Worm (Caenorhabditis elegans): ENCODE data around the gene kvs-4.

kvs-4 gene

DNA sequence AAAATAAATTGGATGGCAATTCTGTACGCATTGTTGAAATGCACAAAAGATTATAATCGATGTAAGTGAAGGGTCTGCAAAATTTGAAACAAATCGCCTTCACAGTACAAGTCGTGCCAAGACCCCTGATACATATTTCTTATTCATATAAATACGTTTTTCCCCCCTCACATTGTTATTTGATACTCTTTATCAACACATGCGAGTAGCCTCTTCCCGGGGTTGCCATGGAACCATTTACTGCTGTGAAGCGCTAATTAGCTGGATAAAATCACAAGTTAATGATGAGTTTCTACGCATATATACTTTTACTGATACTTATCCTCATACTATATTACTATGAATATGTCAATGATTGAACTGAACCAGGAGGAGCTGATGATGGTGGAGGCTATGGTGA, 18.9 kb downstream of the kvs-4 start, which contains the start of gene Y48A6B.14:
Gene Y48A6B.14, plus strand, starts transcription at position 301 of the 400 bp plus-strand sequence.
- no peak for TF ChIP-seq T22C8.4 (GFP tag; IDR thresholded peaks at IDR 0.05)
- no peak for TF ChIP-seq tab-1 (GFP tag; IDR thresholded peaks at IDR 0.05)
- TF ChIP-seq flt-1 (GFP tag; IDR thresholded peaks at IDR 0.05): no peak
- TF ChIP-seq klf-2 (GFP tag; conservative IDR thresholded peaks at IDR 0.05): no peak
- TF ChIP-seq ztf-23 (GFP tag; IDR thresholded peaks at IDR 0.05): no peak
- TF ChIP-seq ref-1 (GFP tag; conservative IDR thresholded peaks at IDR 0.05): no peak
- TF ChIP-seq ztf-29 (GFP tag; IDR thresholded peaks at IDR 0.05): no peak
- TF ChIP-seq cog-1 (tag; optimal IDR thresholded peaks at IDR 0.05): no peak
- TF ChIP-seq med-1 (GFP tag; optimal IDR thresholded peaks at IDR 0.05; ENCODE audit: insufficient read depth): no peak

DNA sequence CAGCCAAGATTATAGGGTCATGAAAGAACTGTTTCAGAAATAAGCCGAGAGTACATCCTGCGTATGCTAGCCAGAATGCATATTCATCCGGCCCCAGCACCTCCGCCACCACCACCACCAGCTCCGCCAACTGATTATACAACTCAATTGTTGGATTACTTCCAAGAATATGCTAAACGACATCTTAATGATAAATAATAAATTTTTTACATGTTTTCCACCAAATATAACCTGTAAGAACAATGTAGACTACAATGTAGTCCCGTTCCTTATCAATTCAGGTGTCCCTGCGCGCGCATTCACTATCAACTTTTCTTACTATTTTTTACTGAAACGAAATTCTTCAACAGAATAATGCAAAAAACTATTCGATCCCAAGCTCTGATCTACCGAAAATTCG, 20.5 kb downstream of the kvs-4 start, which contains the start of gene Y48A6B.9:
Gene Y48A6B.9, plus strand, starts transcription at position 301 of the 400 bp plus-strand sequence.
- TF ChIP-seq ref-1 (GFP tag; conservative IDR thresholded peaks at IDR 0.05): no peak
- no peak for TF ChIP-seq T22C8.4 (GFP tag; IDR thresholded peaks at IDR 0.05)
- no peak for TF ChIP-seq flt-1 (GFP tag; IDR thresholded peaks at IDR 0.05)
- no peak for TF ChIP-seq med-1 (GFP tag; optimal IDR thresholded peaks at IDR 0.05; ENCODE audit: insufficient read depth)
- TF ChIP-seq klf-2 (GFP tag; conservative IDR thresholded peaks at IDR 0.05): no peak
- TF ChIP-seq ztf-29 (GFP tag; IDR thresholded peaks at IDR 0.05): no peak
- no peak for TF ChIP-seq cog-1 (tag; optimal IDR thresholded peaks at IDR 0.05)
- TF ChIP-seq ztf-23 (GFP tag; IDR thresholded peaks at IDR 0.05): no peak
- TF ChIP-seq tab-1 (GFP tag; IDR thresholded peaks at IDR 0.05): no peak

DNA sequence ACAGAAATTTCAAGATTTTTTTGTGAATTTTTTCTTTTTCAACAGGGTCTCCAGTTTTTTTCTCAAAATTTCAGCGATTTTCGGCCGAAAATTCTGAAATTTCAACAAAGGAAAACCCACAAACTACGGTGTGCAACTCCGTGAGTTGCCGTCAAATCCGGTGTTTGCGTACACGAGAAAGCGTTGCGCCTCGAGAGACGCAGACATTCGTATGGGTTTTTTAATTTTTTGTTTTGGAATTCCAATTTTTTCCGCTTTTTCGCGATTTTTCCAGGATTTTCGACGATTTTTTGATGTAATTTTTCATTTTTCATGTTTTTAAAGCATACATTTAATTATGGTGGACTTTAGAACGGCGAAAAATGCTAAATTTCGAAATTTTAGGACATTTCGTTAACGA, 23.8 kb downstream of the kvs-4 start:
- TF ChIP-seq klf-2 (GFP tag; conservative IDR thresholded peaks at IDR 0.05): no peak
- no peak for TF ChIP-seq med-1 (GFP tag; optimal IDR thresholded peaks at IDR 0.05; ENCODE audit: insufficient read depth)
- no peak for TF ChIP-seq tab-1 (GFP tag; IDR thresholded peaks at IDR 0.05)
- peak; percentile 58; the same call in 1 of the 2 replicates for TF ChIP-seq ztf-23 (GFP tag; IDR thresholded peaks at IDR 0.05)
- peak; percentile 72 for TF ChIP-seq flt-1 (GFP tag; IDR thresholded peaks at IDR 0.05)
- TF ChIP-seq ref-1 (GFP tag; conservative IDR thresholded peaks at IDR 0.05): no peak

DNA sequence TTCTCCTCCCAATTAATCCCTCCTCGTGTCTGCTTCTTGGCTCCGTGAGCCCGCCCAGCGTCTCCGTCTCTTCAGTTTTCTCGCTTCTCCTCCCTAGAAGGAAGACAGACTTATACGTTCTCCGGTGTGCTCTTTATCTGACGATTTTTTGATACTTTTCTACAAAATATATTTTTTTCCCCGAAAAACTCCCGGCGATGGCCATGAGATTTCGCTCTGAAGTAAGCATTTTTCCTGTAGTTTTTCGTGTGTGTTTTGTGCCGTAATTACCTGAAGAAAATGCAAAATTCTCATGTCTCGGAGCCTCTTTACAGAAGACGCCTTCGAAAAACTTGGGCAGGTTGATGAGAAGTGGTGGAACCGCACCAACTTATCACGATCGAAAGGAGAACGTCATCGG, 24.3 kb downstream of the kvs-4 start, which contains the start of gene spat-2:
Gene spat-2, plus strand, starts transcription at position 301 of the 400 bp plus-strand sequence.
- TF ChIP-seq ztf-29 (GFP tag; IDR thresholded peaks at IDR 0.05) (no peak), T22C8.4 (GFP tag; IDR thresholded peaks at IDR 0.05) (no peak), med-1 (GFP tag; optimal IDR thresholded peaks at IDR 0.05; ENCODE audit: insufficient read depth) (no peak), tab-1 (GFP tag; IDR thresholded peaks at IDR 0.05) (no peak), ref-1 (GFP tag; conservative IDR thresholded peaks at IDR 0.05) (no peak), cog-1 (tag; optimal IDR thresholded peaks at IDR 0.05) (no peak), flt-1 (GFP tag; IDR thresholded peaks at IDR 0.05) (no peak)

DNA sequence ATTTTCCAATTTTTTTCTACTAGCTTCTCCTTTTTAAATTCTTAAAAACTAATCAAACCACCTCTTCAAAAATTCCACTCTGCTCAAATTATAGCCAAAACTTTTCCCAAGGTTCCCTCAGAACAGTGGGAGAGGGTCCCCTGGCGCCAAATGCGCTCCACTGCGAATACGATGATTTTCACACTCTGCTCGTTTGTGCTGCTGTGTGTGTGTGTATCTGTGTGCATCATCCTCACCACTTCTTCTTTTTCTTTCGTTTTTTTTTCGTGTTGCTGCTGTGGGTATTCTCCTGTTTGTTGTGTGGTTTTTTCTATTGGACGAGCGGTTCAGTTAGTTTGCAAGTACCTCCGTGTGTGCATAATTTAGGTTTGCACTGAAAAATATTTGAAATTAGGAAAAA, 26.9 kb downstream of the kvs-4 start:
- no peak for TF ChIP-seq ztf-29 (GFP tag; IDR thresholded peaks at IDR 0.05)
- no peak for TF ChIP-seq tab-1 (GFP tag; IDR thresholded peaks at IDR 0.05)
- no peak for TF ChIP-seq T22C8.4 (GFP tag; IDR thresholded peaks at IDR 0.05)

DNA sequence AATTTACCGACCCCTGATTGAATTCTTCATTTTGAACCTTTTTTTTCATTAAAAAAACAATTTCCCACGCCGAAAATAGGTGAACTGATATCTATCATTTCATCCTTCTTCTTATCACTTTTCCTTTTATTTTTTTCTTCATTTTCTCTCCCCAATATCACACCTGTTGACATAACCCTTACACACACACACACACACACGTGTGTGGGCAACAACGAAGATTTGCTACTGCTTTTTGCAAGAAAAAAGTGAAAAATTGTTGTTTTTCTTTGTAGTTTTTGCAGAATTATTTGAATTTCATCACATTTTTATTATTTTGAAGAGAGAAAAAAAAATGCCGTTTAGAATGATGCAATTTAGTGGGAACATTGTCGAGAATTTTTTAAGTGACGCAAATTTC, 28.2 kb downstream of the kvs-4 start:
- no peak for TF ChIP-seq tab-1 (GFP tag; IDR thresholded peaks at IDR 0.05)
- no peak for TF ChIP-seq ref-1 (GFP tag; conservative IDR thresholded peaks at IDR 0.05)

DNA sequence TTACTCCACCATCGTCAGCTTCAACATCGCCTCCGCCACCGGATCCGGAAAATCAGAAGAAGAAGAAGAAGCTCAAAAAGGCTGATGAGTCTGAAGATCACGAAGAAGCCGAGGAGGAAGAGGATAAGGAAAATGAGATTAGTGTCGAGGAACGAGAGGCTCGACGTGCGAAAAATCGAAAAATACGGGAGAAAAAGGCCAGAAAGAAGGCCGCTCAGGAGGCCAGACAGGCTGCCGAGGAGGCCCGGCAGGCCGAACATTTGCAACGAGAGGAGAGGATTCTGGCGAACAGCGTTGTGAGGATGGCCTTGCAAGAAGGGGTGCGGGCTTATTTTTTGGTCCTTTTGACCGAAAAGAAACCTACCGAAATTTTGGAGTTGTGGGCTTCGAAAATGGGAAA, 32.8 kb downstream of the kvs-4 start:
- TF ChIP-seq ztf-29 (GFP tag; IDR thresholded peaks at IDR 0.05) (no peak), T22C8.4 (GFP tag; IDR thresholded peaks at IDR 0.05) (no peak), med-1 (GFP tag; optimal IDR thresholded peaks at IDR 0.05; ENCODE audit: insufficient read depth) (no peak), tab-1 (GFP tag; IDR thresholded peaks at IDR 0.05) (no peak), ref-1 (GFP tag; conservative IDR thresholded peaks at IDR 0.05) (no peak), flt-1 (GFP tag; IDR thresholded peaks at IDR 0.05) (no peak), ztf-23 (GFP tag; IDR thresholded peaks at IDR 0.05) (no peak), cog-1 (tag; optimal IDR thresholded peaks at IDR 0.05) (no peak), klf-2 (GFP tag; conservative IDR thresholded peaks at IDR 0.05) (no peak)

DNA sequence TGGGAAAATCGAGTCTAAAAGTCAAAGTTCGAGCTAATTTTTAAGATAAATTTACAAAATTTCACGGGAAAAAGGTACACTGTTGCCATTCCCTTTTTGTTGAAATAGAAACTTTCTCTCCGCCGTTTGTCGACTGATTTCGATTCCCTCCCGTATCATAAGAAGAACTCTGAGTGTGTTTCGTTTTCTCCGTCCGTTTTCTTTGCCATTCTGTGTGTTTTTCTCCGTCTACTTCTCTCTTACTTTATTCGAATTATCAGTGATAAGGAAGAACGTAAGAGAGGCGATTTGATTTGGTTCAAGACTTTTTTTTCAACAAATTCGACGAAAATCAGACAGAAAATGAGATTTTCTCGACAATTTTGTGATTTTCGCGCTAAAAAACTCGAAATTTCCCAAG, 34.2 kb downstream of the kvs-4 start:
- TF ChIP-seq med-1 (GFP tag; optimal IDR thresholded peaks at IDR 0.05; ENCODE audit: insufficient read depth) (no peak), T22C8.4 (GFP tag; IDR thresholded peaks at IDR 0.05) (no peak), ref-1 (GFP tag; conservative IDR thresholded peaks at IDR 0.05) (no peak), ztf-29 (GFP tag; IDR thresholded peaks at IDR 0.05) (no peak), ztf-23 (GFP tag; IDR thresholded peaks at IDR 0.05) (no peak), tab-1 (GFP tag; IDR thresholded peaks at IDR 0.05) (no peak), flt-1 (GFP tag; IDR thresholded peaks at IDR 0.05) (no peak), klf-2 (GFP tag; conservative IDR thresholded peaks at IDR 0.05) (no peak), cog-1 (tag; optimal IDR thresholded peaks at IDR 0.05) (no peak)

DNA sequence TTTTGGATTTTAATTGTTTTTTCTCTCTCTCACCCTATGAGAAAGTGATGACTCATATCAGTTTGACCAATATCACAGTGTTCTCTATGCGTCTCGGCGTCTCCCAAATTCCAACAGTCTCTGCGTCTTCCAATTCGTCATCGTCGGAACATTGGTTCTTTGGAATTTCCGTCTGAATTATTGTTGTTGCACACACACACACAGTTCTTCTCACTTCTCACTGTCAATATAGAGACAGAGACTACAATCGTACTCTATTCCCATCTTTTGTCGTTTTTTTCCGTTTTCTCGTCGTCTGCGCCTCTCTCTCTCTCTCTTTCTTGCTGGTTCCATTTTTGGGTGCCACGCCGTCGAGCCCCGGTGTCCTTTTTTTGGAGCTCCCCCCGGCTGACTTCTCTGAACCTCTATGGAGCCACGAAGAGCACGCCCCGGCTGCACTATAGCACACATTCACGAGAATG, 38.3 kb downstream of the kvs-4 start:
- no peak for TF ChIP-seq flt-1 (GFP tag; IDR thresholded peaks at IDR 0.05)
- TF ChIP-seq med-1 (GFP tag; optimal IDR thresholded peaks at IDR 0.05; ENCODE audit: insufficient read depth): no peak
- no peak for TF ChIP-seq ztf-23 (GFP tag; IDR thresholded peaks at IDR 0.05)
- TF ChIP-seq ref-1 (GFP tag; conservative IDR thresholded peaks at IDR 0.05): no peak
- no peak for TF ChIP-seq tab-1 (GFP tag; IDR thresholded peaks at IDR 0.05)
- TF ChIP-seq klf-2 (GFP tag; conservative IDR thresholded peaks at IDR 0.05): no peak
- TF ChIP-seq cog-1 (tag; optimal IDR thresholded peaks at IDR 0.05): no peak
- no peak for TF ChIP-seq ztf-29 (GFP tag; IDR thresholded peaks at IDR 0.05)
- no peak for TF ChIP-seq T22C8.4 (GFP tag; IDR thresholded peaks at IDR 0.05)

DNA sequence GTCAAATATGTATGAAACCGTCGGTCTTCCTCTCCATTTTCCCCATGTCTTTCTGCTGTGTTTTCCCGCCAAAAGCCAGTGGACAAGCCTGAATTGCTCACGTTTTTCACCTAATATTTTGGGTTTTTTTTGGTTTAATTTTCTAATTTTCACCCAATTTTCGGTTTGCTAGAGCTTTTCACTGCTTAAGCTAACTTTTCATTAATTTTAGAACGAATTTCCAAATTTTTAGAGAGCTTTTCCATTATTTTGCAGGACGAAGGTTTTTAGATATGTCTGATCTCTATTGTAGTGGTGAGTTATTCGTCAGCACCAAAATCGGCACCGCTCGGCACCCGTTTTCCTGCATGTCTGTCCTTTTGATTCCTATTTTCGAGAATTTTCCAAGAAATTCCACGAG, 41.2 kb downstream of the kvs-4 start:
- no peak for TF ChIP-seq klf-2 (GFP tag; conservative IDR thresholded peaks at IDR 0.05)
- TF ChIP-seq cog-1 (tag; optimal IDR thresholded peaks at IDR 0.05): no peak
- TF ChIP-seq ref-1 (GFP tag; conservative IDR thresholded peaks at IDR 0.05): no peak
- TF ChIP-seq ztf-29 (GFP tag; IDR thresholded peaks at IDR 0.05): no peak
- no peak for TF ChIP-seq med-1 (GFP tag; optimal IDR thresholded peaks at IDR 0.05; ENCODE audit: insufficient read depth)
- TF ChIP-seq flt-1 (GFP tag; IDR thresholded peaks at IDR 0.05): no peak
- TF ChIP-seq T22C8.4 (GFP tag; IDR thresholded peaks at IDR 0.05): no peak
- no peak for TF ChIP-seq tab-1 (GFP tag; IDR thresholded peaks at IDR 0.05)
- no peak for TF ChIP-seq ztf-23 (GFP tag; IDR thresholded peaks at IDR 0.05)

Measured in whole organism, midembryonic.